Fruit fly (Drosophila melanogaster) whole organism, embryonic: ENCODE data around the gene CG13984.

ENCODE experiments used
- Atf3 ChIP-seq: fragments of 200-800 bp; sonication (Bioruptor generic); optimal IDR thresholded peaks from 3 replicates; lab custom pipeline; 2016; ENCODE audit warnings: missing biosample characterization, missing genetic modification characterization
- B-H2 ChIP-seq: fragments of 200-800 bp; sonication (Bioruptor generic); optimal IDR thresholded peaks from 2 replicates; lab custom pipeline; 2018; ENCODE audit warnings: missing biosample characterization, mild to moderate bottlenecking, missing genetic modification characterization
- Bdp1 ChIP-seq: fragments of 200-800 bp; sonication (Bioruptor generic); optimal IDR thresholded peaks from 3 replicates; lab custom pipeline; 2016; ENCODE audit warnings: missing biosample characterization, missing genetic modification characterization
- CG1024 ChIP-seq: fragments of 200-800 bp; sonication (Bioruptor generic); IDR thresholded peaks from 2 replicates; pipeline ENCODE4 v1.3.6; 2022; ENCODE audit warnings: missing biosample characterization, missing genetic modification characterization
- CG10431 ChIP-seq: fragments of 200-800 bp; sonication (Bioruptor generic); optimal IDR thresholded peaks from 3 replicates; lab custom pipeline; 2018; ENCODE audit warnings: missing biosample characterization, mild to moderate bottlenecking, missing genetic modification characterization
- CG10654 ChIP-seq: fragments of 200-800 bp; sonication (Bioruptor generic); optimal IDR thresholded peaks from 2 replicates; lab custom pipeline; 2016; ENCODE audit warnings: missing biosample characterization, missing genetic modification characterization
- CG11247 ChIP-seq: fragments of 200-800 bp; sonication (Bioruptor generic); IDR thresholded peaks from 2 replicates; pipeline ENCODE4 v1.3.6; 2022; ENCODE audit warnings: missing biosample characterization, missing genetic modification characterization
- CG1233 ChIP-seq: fragments of 200-800 bp; sonication (Bioruptor generic); optimal IDR thresholded peaks from 4 replicates; lab custom pipeline; 2018; ENCODE audit warnings: missing biosample characterization, mild to moderate bottlenecking, missing genetic modification characterization
- CG15011 ChIP-seq: fragments of 200-800 bp; sonication (Bioruptor generic); optimal IDR thresholded peaks from 3 replicates; lab custom pipeline; 2018; ENCODE audit warnings: missing biosample characterization, mild to moderate bottlenecking, missing genetic modification characterization
- CG15269 ChIP-seq: fragments of 200-800 bp; sonication (Bioruptor generic); optimal IDR thresholded peaks from 2 replicates; lab custom pipeline; 2018; ENCODE audit warnings: missing biosample characterization, mild to moderate bottlenecking, missing genetic modification characterization, moderate library complexity
- CG30020 ChIP-seq: fragments of 200-800 bp; optimal IDR thresholded peaks from 2 replicates; lab custom pipeline; 2019; ENCODE audit warnings: missing biosample characterization, mild to moderate bottlenecking, missing genetic modification characterization, moderate library complexity
- CG30403 ChIP-seq: fragments of 200-800 bp; sonication (Bioruptor generic); optimal IDR thresholded peaks from 3 replicates; lab custom pipeline; 2016; ENCODE audit warnings: missing biosample characterization, missing genetic modification characterization
- CG3407 ChIP-seq: fragments of 200-800 bp; sonication (Bioruptor generic); optimal IDR thresholded peaks from 2 replicates; lab custom pipeline; 2018; ENCODE audit warnings: missing biosample characterization, mild to moderate bottlenecking, missing genetic modification characterization
- CG34422 ChIP-seq: fragments of 200-800 bp; sonication (Bioruptor generic); IDR thresholded peaks from 3 replicates; pipeline ENCODE4 v1.3.6; 2022; ENCODE audit warnings: missing biosample characterization, missing genetic modification characterization
- CG4707 ChIP-seq: fragments of 200-800 bp; sonication (Bioruptor generic); optimal IDR thresholded peaks from 2 replicates; lab custom pipeline; 2018; ENCODE audit warnings: missing biosample characterization, mild to moderate bottlenecking, missing genetic modification characterization, moderate library complexity
- CG6683 ChIP-seq: fragments of 200-800 bp; sonication (Bioruptor generic); optimal IDR thresholded peaks from 2 replicates; lab custom pipeline; 2017; ENCODE audit warnings: missing biosample characterization, mild to moderate bottlenecking, missing genetic modification characterization, missing genetic modification reagents
- CG7839 ChIP-seq: fragments of 200-800 bp; sonication (Bioruptor generic); optimal IDR thresholded peaks from 3 replicates; lab custom pipeline; 2018; ENCODE audit warnings: missing biosample characterization, mild to moderate bottlenecking, missing genetic modification characterization, moderate library complexity
- CG9932 ChIP-seq: fragments of 200-800 bp; sonication (Bioruptor generic); IDR thresholded peaks from 2 replicates; pipeline ENCODE4 v1.3.6; 2022; ENCODE audit warnings: missing biosample characterization, missing genetic modification characterization
- D ChIP-seq, 2 experiments: fragments of 200-800 bp in 1 of 2; fragments of >200 bp in 1 of 2; sonication (Bioruptor generic) in 1 of 2; optimal IDR thresholded peaks; 2 replicates in 1 of 2; 3 replicates in 1 of 2; lab custom pipeline; 2017; ENCODE audit warnings: mild to moderate bottlenecking in 1 of 2, missing biosample characterization in 1 of 2, missing genetic modification characterization in 1 of 2, missing genetic modification reagents in 1 of 2
- H2.0 ChIP-seq: fragments of 200-800 bp; sonication (Bioruptor generic); IDR thresholded peaks from 2 replicates; pipeline ENCODE4 v1.3.6; 2022; ENCODE audit warnings: missing biosample characterization, missing genetic modification characterization
- HLH54F ChIP-seq: fragments of 200-800 bp; sonication (Bioruptor generic); optimal IDR thresholded peaks from 3 replicates; lab custom pipeline; 2016; ENCODE audit warnings: missing biosample characterization, missing genetic modification characterization
- Hr51 ChIP-seq, 2 experiments: fragments of 200-800 bp; sonication (Bioruptor generic); optimal IDR thresholded peaks; 2 replicates in 1 of 2; 3 replicates in 1 of 2; lab custom pipeline; 2016 to 2018; ENCODE audit warnings: missing biosample characterization in 2 of 2, missing genetic modification characterization in 2 of 2, mild to moderate bottlenecking in 1 of 2, moderate library complexity in 1 of 2
- MTF-1 ChIP-seq: fragments of 200-800 bp; sonication (Bioruptor generic); optimal IDR thresholded peaks from 2 replicates; lab custom pipeline; 2018; ENCODE audit warnings: missing biosample characterization, mild to moderate bottlenecking, missing genetic modification characterization, borderline replicate concordance
- Mes4 ChIP-seq: fragments of 200-800 bp; sonication (Bioruptor generic); optimal IDR thresholded peaks from 2 replicates; lab custom pipeline; 2016; ENCODE audit warnings: missing biosample characterization, missing genetic modification characterization
- Nf-YC ChIP-seq: fragments of 200-800 bp; optimal IDR thresholded peaks from 3 replicates; lab custom pipeline; 2019; ENCODE audit warnings: missing biosample characterization, mild to moderate bottlenecking, missing genetic modification characterization, moderate library complexity
- Oli ChIP-seq: fragments of 200-800 bp; sonication (Bioruptor generic); optimal IDR thresholded peaks from 2 replicates; lab custom pipeline; 2018; ENCODE audit warnings: missing biosample characterization, mild to moderate bottlenecking, missing genetic modification characterization, moderate library complexity
- Optix ChIP-seq: fragments of 200-800 bp; sonication (Bioruptor generic); IDR thresholded peaks from 3 replicates; pipeline ENCODE4 v1.3.6; 2022; ENCODE audit warnings: missing biosample characterization, missing genetic modification characterization
- Rfx ChIP-seq: fragments of 200-800 bp; sonication (Bioruptor generic); IDR thresholded peaks from 2 replicates; pipeline ENCODE4 v1.3.6; 2022; ENCODE audit warnings: missing biosample characterization, missing genetic modification characterization
- Six4 ChIP-seq: fragments of 200-800 bp; sonication (Bioruptor generic); optimal IDR thresholded peaks from 2 replicates; lab custom pipeline; 2016; ENCODE audit warnings: missing biosample characterization, missing genetic modification characterization
- Spps ChIP-seq: fragments of 200-800 bp; sonication (Bioruptor generic); optimal IDR thresholded peaks from 2 replicates; lab custom pipeline; 2018; ENCODE audit warnings: missing biosample characterization, mild to moderate bottlenecking, missing genetic modification characterization
- Vsx1 ChIP-seq: fragments of 200-800 bp; sonication (Bioruptor generic); optimal IDR thresholded peaks from 2 replicates; lab custom pipeline; 2017; ENCODE audit warnings: missing biosample characterization, mild to moderate bottlenecking, missing genetic modification characterization, missing genetic modification reagents
- ac ChIP-seq: fragments of 200-800 bp; sonication (Bioruptor generic); optimal IDR thresholded peaks from 3 replicates; lab custom pipeline; 2017; ENCODE audit warnings: missing biosample characterization, mild to moderate bottlenecking, missing genetic modification characterization
- bowl ChIP-seq: fragments of 200-800 bp; sonication (Bioruptor generic); IDR thresholded peaks from 2 replicates; pipeline ENCODE4 v1.3.6; 2022; ENCODE audit warnings: missing biosample characterization, missing genetic modification characterization
- chif ChIP-seq, 2 experiments: fragments of 200-800 bp; sonication (Bioruptor generic); optimal IDR thresholded peaks; 3 replicates each; lab custom pipeline; 2016; ENCODE audit warnings: missing biosample characterization in 2 of 2, missing genetic modification characterization in 2 of 2
- crp ChIP-seq, 2 experiments: fragments of 200-800 bp; sonication (Bioruptor generic); optimal IDR thresholded peaks; 2 replicates in 1 of 2; 3 replicates in 1 of 2; lab custom pipeline; 2017; ENCODE audit warnings: missing biosample characterization in 2 of 2, missing genetic modification characterization in 2 of 2, mild to moderate bottlenecking in 1 of 2, moderate library complexity in 1 of 2
- danr ChIP-seq: fragments of 200-800 bp; sonication (Bioruptor generic); IDR thresholded peaks from 2 replicates; pipeline ENCODE4 v1.3.6; 2022; ENCODE audit warnings: missing biosample characterization, missing genetic modification characterization
- ewg ChIP-seq: fragments of 200-800 bp; sonication (Bioruptor generic); optimal IDR thresholded peaks from 3 replicates; lab custom pipeline; 2017; ENCODE audit warnings: mild to moderate bottlenecking, missing biosample characterization, missing genetic modification reagents, missing genetic modification characterization
- gcm2 ChIP-seq: fragments of 200-800 bp; sonication (Bioruptor generic); optimal IDR thresholded peaks from 2 replicates; lab custom pipeline; 2016; ENCODE audit warnings: missing biosample characterization, missing genetic modification characterization
- klu ChIP-seq: fragments of 200-800 bp; sonication (Bioruptor generic); IDR thresholded peaks from 2 replicates; pipeline ENCODE4 v1.3.6; 2022; ENCODE audit warnings: missing biosample characterization, missing genetic modification characterization
- knrl ChIP-seq: fragments of 200-800 bp; sonication (Bioruptor generic); IDR thresholded peaks from 3 replicates; pipeline ENCODE4 v1.3.6; 2022; ENCODE audit warnings: missing biosample characterization, missing genetic modification characterization; ENCODE audit not compliant: partially characterized antibody
- lilli ChIP-seq: fragments of 200-800 bp; sonication (Bioruptor generic); optimal IDR thresholded peaks from 3 replicates; lab custom pipeline; 2016; ENCODE audit warnings: missing biosample characterization, missing genetic modification characterization
- lmd ChIP-seq: fragments of 200-800 bp; sonication (Bioruptor generic); IDR thresholded peaks from 2 replicates; pipeline ENCODE4 v1.3.6; 2022; ENCODE audit warnings: missing biosample characterization, missing genetic modification characterization
- lov ChIP-seq, 2 experiments: fragments of 200-800 bp in 1 of 2; fragments of >200 bp in 1 of 2; sonication (Bioruptor generic) in 1 of 2; IDR thresholded peaks in 1 of 2; optimal IDR thresholded peaks in 1 of 2; 2 replicates in 1 of 2; 3 replicates in 1 of 2; pipeline versions ENCODE4 v1.3.6 to Lab custom; 2017 to 2022; ENCODE audit warnings: missing biosample characterization in 1 of 2, missing genetic modification characterization in 1 of 2
- peb ChIP-seq: fragments of 200-800 bp; sonication (Bioruptor generic); IDR thresholded peaks from 2 replicates; pipeline ENCODE4 v1.3.6; 2022; ENCODE audit warnings: missing biosample characterization, missing genetic modification characterization
- phol ChIP-seq: fragments of 200-800 bp; sonication (Bioruptor generic); optimal IDR thresholded peaks from 3 replicates; lab custom pipeline; 2018; ENCODE audit warnings: missing biosample characterization, mild to moderate bottlenecking, missing genetic modification characterization, moderate library complexity
- ro ChIP-seq: fragments of 200-800 bp; sonication (Bioruptor generic); IDR thresholded peaks from 2 replicates; pipeline ENCODE4 v1.3.6; 2022; ENCODE audit warnings: missing biosample characterization, missing genetic modification characterization
- tap ChIP-seq: fragments of 200-800 bp; optimal IDR thresholded peaks from 3 replicates; lab custom pipeline; 2019; ENCODE audit warnings: missing biosample characterization, mild to moderate bottlenecking, missing genetic modification characterization, moderate library complexity
- usp ChIP-seq: fragments of >200 bp; optimal IDR thresholded peaks from 2 replicates; lab custom pipeline; 2017; ENCODE audit warnings: missing biosample characterization, missing genetic modification characterization

CG13984 gene

dm6 chr2L:6356686-6357362 lies 48.2 kb downstream of the CG13984 start (continued):
- TF ChIP-seq CG4707 (GFP tag; lab: Kevin White, UChicago) (peak; percentile 58), HLH54F (no peak), CG34422 (GFP tag; lab: Robert Waterston, UW) (peak; percentile 30; the same call in 1 of the 3 replicates), Vsx1 (GFP tag; lab: Kevin White, UChicago) (peak; percentile 13), CG3407 (GFP tag; lab: Kevin White, UChicago) (peak; percentile 7), ac (GFP tag; lab: Kevin White, UChicago) (no peak), CG9932 (peak; percentile 51), CG10654 (peak; percentile 17), bowl (GFP tag; lab: Robert Waterston, UW) (0 out of 2 replicates have a peak, but pooled peaks have one; percentile 4), CG15011 (GFP tag; lab: Kevin White, UChicago) (no peak), D (optimal IDR thresholded peaks at IDR 0.05; lab: Kevin White, UChicago) (no peak), D (GFP tag; optimal IDR thresholded peaks at IDR 0.05; lab: Kevin White, UChicago) (no peak), Spps (tag; lab: Kevin White, UChicago) (no peak), klu (GFP tag; lab: Robert Waterston, UW) (no peak), Mes4 (GFP tag; lab: Kevin White, UChicago) (peak; percentile 11), Hr51 (GFP tag; optimal IDR thresholded peaks at IDR 0.05; lab: Kevin White, UChicago) (peak in 1 of 2 experiments; percentile 45), CG10431 (GFP tag; lab: Kevin White, UChicago) (no peak), Nf-YC (peak; percentile 22), CG30403 (GFP tag; lab: Kevin White, UChicago) (peak; percentile 9), usp (GFP tag; lab: Kevin White, UChicago) (no peak), CG6683 (GFP tag; lab: Kevin White, UChicago) (peak; percentile 27), gcm2 (GFP tag; lab: Kevin White, UChicago) (no peak), B-H2 (GFP tag; lab: Kevin White, UChicago) (peak; percentile 14), danr (GFP tag; lab: Robert Waterston, UW) (no peak), Atf3 (no peak), peb (GFP tag; lab: Robert Waterston, UW) (no peak), lilli (GFP tag; lab: Kevin White, UChicago) (no peak), CG15269 (peak; percentile 28), Bdp1 (GFP tag; lab: Kevin White, UChicago) (no peak), MTF-1 (GFP tag; lab: Kevin White, UChicago) (peak; percentile 65), ro (no peak), phol (tag; lab: Kevin White, UChicago) (peak; percentile 57), crp (GFP tag; optimal IDR thresholded peaks at IDR 0.05; lab: Kevin White, UChicago) (no peak), CG30020 (tag; lab: Kevin White, UChicago) (no peak), CG1024 (peak; percentile 55; the same call in 1 of the 2 replicates), lmd (GFP tag; lab: Robert Waterston, UW) (peak; percentile 40; the same call in 1 of the 2 replicates), Six4 (peak; percentile 50), knrl (GFP tag; lab: Robert Waterston, UW) (peak; percentile 58), Rfx (GFP tag; lab: Robert Waterston, UW) (peak; percentile 67), CG1233 (GFP tag; lab: Kevin White, UChicago) (peak; percentile 52), CG11247 (GFP tag; lab: Robert Waterston, UW) (peak; percentile 39; the same call in 1 of the 2 replicates), lov (optimal IDR thresholded peaks at IDR 0.05; lab: Kevin White, UChicago) (no peak), lov (GFP tag; IDR thresholded peaks at IDR 0.05; lab: Robert Waterston, UW) (no peak), CG7839 (tag; lab: Kevin White, UChicago) (peak; percentile 52), chif (GFP tag; optimal IDR thresholded peaks at IDR 0.05; lab: Kevin White, UChicago) (peak in 1 of 2 experiments; percentile 31), Optix (GFP tag; lab: Robert Waterston, UW) (0 out of 3 replicates have a peak, but pooled peaks have one; percentile 40), tap (tag; lab: Kevin White, UChicago) (peak; percentile 33), ewg (peak; percentile 45), Oli (tag; lab: Kevin White, UChicago) (peak; percentile 22), H2.0 (GFP tag; lab: Robert Waterston, UW) (peak; percentile 24; the same call in 1 of the 2 replicates)
